Worm (Caenorhabditis elegans) whole organism, L2 larva: ENCODE data around the gene T24E12.1.

Experiments used
- F13H6.1 ChIP-seq: sonication (generic microtip); optimal IDR thresholded peaks from 2 replicates; lab custom pipeline; 2016; ENCODE audit warnings: missing genetic modification characterization, missing compliant biosample characterization
- Y55F3AM.14 ChIP-seq: fragments of 200-800 bp; sonication (Bioruptor generic); optimal IDR thresholded peaks from 2 replicates; lab custom pipeline; 2018; ENCODE audit warnings: mild to moderate bottlenecking, missing genetic modification characterization, missing compliant biosample characterization
- ZK546.5 ChIP-seq: sonication (generic microtip); optimal IDR thresholded peaks from 2 replicates; lab custom pipeline; 2017; ENCODE audit warnings: missing biosample characterization, missing genetic modification characterization
- alr-1 ChIP-seq: fragments of 150-350 bp; optimal IDR thresholded peaks from 2 replicates; lab custom pipeline; 2014; ENCODE audit warnings: missing biosample characterization, missing genetic modification characterization
- aly-2 ChIP-seq: fragments of 150-350 bp; optimal IDR thresholded peaks from 2 replicates; lab custom pipeline; 2014; ENCODE audit warnings: missing biosample characterization, missing genetic modification characterization
- ama-1 ChIP-seq: fragments of 150-350 bp; optimal IDR thresholded peaks from 2 replicates; lab custom pipeline; 2018; ENCODE audit warnings: inconsistent platforms
- blmp-1 ChIP-seq: sonication (generic microtip); optimal IDR thresholded peaks from 2 replicates; lab custom pipeline; 2017; ENCODE audit warnings: missing genetic modification characterization, mild to moderate bottlenecking, missing compliant biosample characterization, antibody characterized with exemption, moderate library complexity; ENCODE audit not compliant: insufficient read depth
- ceh-16 ChIP-seq: fragments of 150-350 bp; optimal IDR thresholded peaks from 2 replicates; lab custom pipeline; 2014; ENCODE audit warnings: missing biosample characterization, missing genetic modification characterization
- ceh-82 ChIP-seq: fragments of 150-350 bp; optimal IDR thresholded peaks from 2 replicates; lab custom pipeline; 2014; ENCODE audit warnings: missing biosample characterization, missing genetic modification characterization
- dmd-4 ChIP-seq: sonication (generic microtip); optimal IDR thresholded peaks from 2 replicates; lab custom pipeline; 2017; ENCODE audit warnings: missing biosample characterization, missing genetic modification characterization
- egl-27 ChIP-seq: sonication (generic microtip); optimal IDR thresholded peaks from 3 replicates; lab custom pipeline; 2017; ENCODE audit warnings: missing biosample characterization, missing genetic modification reagents, missing genetic modification characterization
- elt-1 ChIP-seq: fragments of 150-350 bp; optimal IDR thresholded peaks from 2 replicates; lab custom pipeline; 2014; ENCODE audit warnings: missing biosample characterization, missing genetic modification characterization
- fos-1 ChIP-seq: fragments of 150-350 bp; optimal IDR thresholded peaks from 2 replicates; lab custom pipeline; 2014; ENCODE audit warnings: missing biosample characterization, missing genetic modification characterization
- lin-11 ChIP-seq: fragments of 150-350 bp; sonication (generic microtip); optimal IDR thresholded peaks from 2 replicates; lab custom pipeline; 2014; ENCODE audit warnings: missing biosample characterization, missing genetic modification characterization, inconsistent platforms, mixed read lengths
- lin-39 ChIP-seq: fragments of 150-350 bp; optimal IDR thresholded peaks from 2 replicates; lab custom pipeline; 2014; ENCODE audit warnings: missing biosample characterization, missing genetic modification reagents, missing genetic modification characterization
- lsy-2 ChIP-seq, 2 experiments: fragments of 150-350 bp in 1 of 2; sonication (generic microtip) in 1 of 2; optimal IDR thresholded peaks; 2 replicates each; lab custom pipeline; 2014 to 2017; ENCODE audit warnings: missing biosample characterization in 2 of 2, missing genetic modification characterization in 2 of 2
- mab-5 ChIP-seq: fragments of 150-350 bp; optimal IDR thresholded peaks from 2 replicates; lab custom pipeline; 2014; ENCODE audit warnings: missing biosample characterization, missing genetic modification characterization
- mbf-1 ChIP-seq: sonication (generic microtip); optimal IDR thresholded peaks from 2 replicates; lab custom pipeline; 2017; ENCODE audit warnings: missing biosample characterization, missing genetic modification characterization
- mdl-1 ChIP-seq, 2 experiments: fragments of 150-350 bp in 1 of 2; sonication (generic microtip) in 1 of 2; optimal IDR thresholded peaks; 2 replicates each; lab custom pipeline; 2017; ENCODE audit warnings: missing biosample characterization in 2 of 2, missing genetic modification characterization in 2 of 2
- nhr-10 ChIP-seq: sonication (generic microtip); optimal IDR thresholded peaks from 2 replicates; lab custom pipeline; 2017; ENCODE audit warnings: missing biosample characterization, missing genetic modification characterization
- nhr-11 ChIP-seq: fragments of 150-350 bp; optimal IDR thresholded peaks from 2 replicates; lab custom pipeline; 2014; ENCODE audit warnings: missing biosample characterization, missing genetic modification characterization
- nhr-12 ChIP-seq: fragments of 150-350 bp; optimal IDR thresholded peaks from 2 replicates; lab custom pipeline; 2014; ENCODE audit warnings: missing biosample characterization, missing genetic modification characterization
- nhr-129 ChIP-seq: fragments of 150-350 bp; optimal IDR thresholded peaks from 2 replicates; lab custom pipeline; 2014; ENCODE audit warnings: missing biosample characterization, missing genetic modification characterization
- nhr-21 ChIP-seq: fragments of 150-350 bp; optimal IDR thresholded peaks from 2 replicates; lab custom pipeline; 2014; ENCODE audit warnings: missing biosample characterization, missing genetic modification characterization
- nhr-237 ChIP-seq: fragments of 150-350 bp; optimal IDR thresholded peaks from 2 replicates; lab custom pipeline; 2014; ENCODE audit warnings: missing biosample characterization, missing genetic modification characterization
- nhr-25 ChIP-seq: fragments of 150-350 bp; sonication (generic microtip); optimal IDR thresholded peaks from 3 replicates; lab custom pipeline; 2014; ENCODE audit warnings: missing biosample characterization, missing genetic modification characterization
- nhr-6 ChIP-seq: fragments of 150-350 bp; optimal IDR thresholded peaks from 2 replicates; lab custom pipeline; 2014; ENCODE audit warnings: missing biosample characterization, missing genetic modification characterization
- nhr-77 ChIP-seq: fragments of 150-350 bp; optimal IDR thresholded peaks from 2 replicates; lab custom pipeline; 2014; ENCODE audit warnings: missing biosample characterization, missing genetic modification characterization
- peb-1 ChIP-seq: fragments of 150-350 bp; optimal IDR thresholded peaks from 2 replicates; lab custom pipeline; 2014; ENCODE audit warnings: missing biosample characterization, missing genetic modification characterization
- skn-1 ChIP-seq: sonication (generic microtip); optimal IDR thresholded peaks from 2 replicates; lab custom pipeline; 2017; ENCODE audit warnings: missing biosample characterization, missing genetic modification characterization
- unc-55 ChIP-seq: fragments of 150-350 bp; sonication (generic microtip); optimal IDR thresholded peaks from 3 replicates; lab custom pipeline; 2014; ENCODE audit warnings: missing biosample characterization, missing genetic modification reagents, missing genetic modification characterization
- unc-62 ChIP-seq: fragments of 150-350 bp; optimal IDR thresholded peaks from 2 replicates; lab custom pipeline; 2014; ENCODE audit warnings: missing biosample characterization, missing genetic modification reagents, missing genetic modification characterization
- zag-1 ChIP-seq: fragments of 150-350 bp; optimal IDR thresholded peaks from 2 replicates; lab custom pipeline; 2014; ENCODE audit warnings: missing biosample characterization, missing genetic modification characterization
- ztf-1 ChIP-seq: fragments of 200-800 bp; sonication (Bioruptor generic); conservative IDR thresholded peaks from 2 replicates; pipeline ENCODE4 v1.3.6; 2022; ENCODE audit warnings: missing genetic modification characterization, missing compliant biosample characterization
- ztf-11 ChIP-seq: sonication (generic microtip); optimal IDR thresholded peaks from 2 replicates; lab custom pipeline; 2017; ENCODE audit warnings: missing biosample characterization, missing genetic modification characterization
- ztf-4 ChIP-seq: fragments of 150-350 bp; optimal IDR thresholded peaks from 2 replicates; lab custom pipeline; 2014; ENCODE audit warnings: missing biosample characterization, missing genetic modification characterization

The T24E12.1 gene

DNA sequence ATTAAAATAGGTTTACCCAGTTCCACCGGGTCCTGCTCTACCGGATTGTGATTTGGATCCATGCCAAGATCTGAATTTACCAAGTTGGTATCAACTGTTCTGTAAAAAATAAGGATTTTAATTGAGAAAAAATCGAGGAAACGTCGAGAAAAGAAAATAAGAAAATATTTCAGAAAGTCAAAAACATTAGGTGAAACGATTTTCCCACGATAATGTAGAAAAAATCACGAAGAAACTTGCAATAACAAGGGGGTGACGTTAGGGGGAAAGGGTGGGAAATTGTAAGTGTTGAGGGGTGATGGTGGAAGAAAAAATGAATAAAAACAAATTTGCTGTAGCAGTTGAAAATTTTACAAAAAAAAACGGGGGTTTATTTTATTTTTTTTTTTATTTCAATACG lies 12.2 kb upstream of the T24E12.1 start, which contains the start of gene T24E12.10:
Gene T24E12.10, minus strand, starts transcription at position 101 of the 400 bp plus-strand sequence.
- TF ChIP-seq nhr-25 (tag; lab: Kevin White, UChicago): no peak
- no peak for TF ChIP-seq ceh-16
- no peak for TF ChIP-seq skn-1
- no peak for TF ChIP-seq ZK546.5 (tag; lab: Kevin White, UChicago)
- no peak for TF ChIP-seq dmd-4 (tag; lab: Kevin White, UChicago)
- no peak for TF ChIP-seq ceh-82 (tag; lab: Kevin White, UChicago)
- TF ChIP-seq mab-5 (tag; lab: Kevin White, UChicago): no peak
- no peak for TF ChIP-seq nhr-11 (tag; lab: Kevin White, UChicago)
- TF ChIP-seq mbf-1 (tag; lab: Kevin White, UChicago): no peak
- no peak for TF ChIP-seq elt-1 (tag; lab: Kevin White, UChicago)
- no peak for TF ChIP-seq nhr-237 (tag; lab: Kevin White, UChicago)
- no peak for TF ChIP-seq fos-1 (tag; lab: Kevin White, UChicago)
- TF ChIP-seq ztf-4: no peak

DNA sequence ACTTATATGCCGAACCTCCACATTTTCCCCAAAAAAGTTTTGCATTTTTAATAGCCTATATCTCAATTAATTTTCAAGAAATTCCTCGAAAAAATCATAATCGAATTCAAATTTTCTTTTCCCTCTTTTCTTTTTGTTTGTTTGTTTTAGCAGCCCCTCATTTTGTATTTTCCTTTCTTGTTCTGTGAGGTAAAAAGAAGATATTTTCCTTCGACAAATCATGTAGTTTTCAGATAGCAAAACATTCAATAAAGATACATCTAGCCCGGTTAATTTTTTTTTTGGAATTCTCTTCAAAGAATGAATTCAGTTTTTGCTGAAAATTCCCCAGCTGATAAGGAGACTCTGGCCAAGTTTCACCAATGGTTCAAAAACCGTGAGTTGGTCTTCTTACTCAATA lies 9.6 kb upstream of the T24E12.1 start, which contains the start of gene T24E12.3:
Gene T24E12.3, plus strand, starts transcription at position 301 of the 400 bp plus-strand sequence.
- TF ChIP-seq ztf-11 (no peak), alr-1 (tag; lab: Kevin White, UChicago) (no peak), unc-55 (GFP tag; lab: Kevin White, UChicago) (no peak), nhr-10 (no peak), ztf-1 (GFP tag; lab: Robert Waterston, UW) (no peak), unc-62 (GFP tag; lab: Kevin White, UChicago) (no peak), nhr-77 (no peak)

DNA sequence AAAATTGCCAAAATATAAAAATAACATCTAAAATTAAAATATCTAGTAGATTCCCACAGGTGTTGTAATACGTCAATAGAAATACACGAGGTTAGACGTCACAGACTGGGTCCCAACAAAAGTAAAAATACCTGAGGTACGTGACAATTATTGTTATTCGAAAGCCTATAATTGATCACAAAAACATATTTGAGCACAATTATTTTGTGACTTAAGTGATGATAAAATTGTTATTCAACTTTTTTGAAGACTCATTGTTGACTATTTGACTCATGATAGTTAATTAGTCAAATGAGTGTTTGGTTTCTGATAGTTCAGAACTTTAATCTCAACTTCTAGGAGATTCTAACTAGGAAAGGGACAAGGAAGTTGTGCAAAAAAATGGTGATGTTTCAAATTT lies 7.6 kb upstream of the T24E12.1 start:
- TF ChIP-seq nhr-11 (tag; lab: Kevin White, UChicago): no peak
- TF ChIP-seq zag-1 (tag; lab: Kevin White, UChicago): no peak
- no peak for TF ChIP-seq lsy-2 (tag; optimal IDR thresholded peaks at IDR 0.05; lab: Kevin White, UChicago)
- no peak for TF ChIP-seq nhr-21 (tag; lab: Kevin White, UChicago)
- TF ChIP-seq Y55F3AM.14: no peak
- TF ChIP-seq ztf-11: no peak
- no peak for TF ChIP-seq blmp-1 (tag; lab: Kevin White, UChicago)
- no peak for TF ChIP-seq nhr-237 (tag; lab: Kevin White, UChicago)
- no peak for TF ChIP-seq ZK546.5 (tag; lab: Kevin White, UChicago)
- TF ChIP-seq lin-39 (tag; lab: Kevin White, UChicago): no peak
- no peak for TF ChIP-seq nhr-12 (tag; lab: Kevin White, UChicago)
- no peak for TF ChIP-seq aly-2 (tag; lab: Kevin White, UChicago)
- no peak for TF ChIP-seq ceh-16
- TF ChIP-seq nhr-6 (tag; lab: Kevin White, UChicago): no peak
- no peak for TF ChIP-seq mab-5 (tag; lab: Kevin White, UChicago)

DNA sequence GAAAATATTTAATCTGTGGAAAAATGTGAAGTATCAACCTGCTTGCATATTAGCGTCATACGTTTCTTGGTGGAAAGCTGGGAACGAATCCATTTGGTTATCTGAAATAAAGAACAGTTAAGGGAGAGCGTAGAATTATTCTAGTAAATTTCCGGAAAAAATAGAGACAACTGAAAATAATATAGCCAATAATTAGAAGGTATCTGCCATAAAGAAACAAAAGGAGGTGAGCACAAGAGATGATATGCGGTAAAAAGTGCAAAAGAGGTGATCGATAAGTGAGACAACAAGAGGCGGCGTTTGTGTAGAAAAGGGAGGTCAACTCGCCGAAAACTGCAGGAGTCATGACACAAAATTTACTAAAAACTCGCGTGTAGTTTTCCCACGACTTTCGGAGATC lies 5.9 kb upstream of the T24E12.1 start, which contains the start of gene T24E12.11:
Gene T24E12.11, minus strand, starts transcription at position 101 of the 400 bp plus-strand sequence.
- no peak for TF ChIP-seq peb-1 (tag; lab: Kevin White, UChicago)
- TF ChIP-seq zag-1 (tag; lab: Kevin White, UChicago): no peak
- no peak for TF ChIP-seq nhr-25 (tag; lab: Kevin White, UChicago)
- TF ChIP-seq Y55F3AM.14: no peak
- no peak for TF ChIP-seq nhr-129 (tag; lab: Kevin White, UChicago)
- no peak for TF ChIP-seq mdl-1 (tag; optimal IDR thresholded peaks at IDR 0.05; lab: Kevin White, UChicago)
- TF ChIP-seq lin-39 (tag; lab: Kevin White, UChicago): no peak
- no peak for TF ChIP-seq ztf-1 (GFP tag; lab: Robert Waterston, UW)
- TF ChIP-seq F13H6.1 (tag; lab: Kevin White, UChicago): no peak
- TF ChIP-seq alr-1 (tag; lab: Kevin White, UChicago): no peak
- no peak for TF ChIP-seq lsy-2 (tag; optimal IDR thresholded peaks at IDR 0.05; lab: Kevin White, UChicago)
- TF ChIP-seq ztf-11: no peak
- TF ChIP-seq egl-27 (tag; lab: Kevin White, UChicago): no peak
- no peak for TF ChIP-seq lin-11
- no peak for TF ChIP-seq nhr-21 (tag; lab: Kevin White, UChicago)
- no peak for TF ChIP-seq ceh-82 (tag; lab: Kevin White, UChicago)
- no peak for TF ChIP-seq ama-1 (lab: Kevin White, UChicago)
- TF ChIP-seq nhr-12 (tag; lab: Kevin White, UChicago): no peak
- no peak for TF ChIP-seq nhr-6 (tag; lab: Kevin White, UChicago)
